Worm (Caenorhabditis elegans): Measurements from ENCODE around the gene gap-1.

gap-1 gene

DNA sequence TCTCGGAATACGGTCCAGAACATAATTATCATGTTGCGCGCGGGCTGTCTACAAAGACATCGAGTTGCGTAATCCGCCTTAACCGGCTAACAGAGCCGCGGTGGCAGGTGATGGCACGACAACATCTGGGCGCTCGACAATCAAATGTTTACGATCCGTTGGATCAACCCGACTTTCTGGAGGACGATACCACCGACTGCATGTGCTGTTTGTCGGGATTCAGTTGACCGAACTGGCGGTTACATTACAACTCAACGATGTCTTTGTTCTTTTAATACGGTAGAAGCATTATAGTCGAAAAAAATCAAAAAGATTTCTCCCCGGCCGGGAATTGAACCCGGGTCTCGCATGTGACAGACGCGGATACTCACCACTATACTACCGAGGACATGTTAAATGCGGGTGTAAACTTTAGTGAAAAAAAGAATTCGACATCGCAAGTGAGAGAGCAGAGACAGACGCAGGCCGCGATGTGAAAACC is 34.6 kb downstream of the gap-1 start (continued):
- no peak for TF ChIP-seq nhr-11 (tag; optimal IDR thresholded peaks at IDR 0.05)
- TF ChIP-seq unc-62 (GFP tag; optimal IDR thresholded peaks at IDR 0.05) = no peak
- peak; percentile 61 for TF ChIP-seq lin-13 (GFP tag; optimal IDR thresholded peaks at IDR 0.05)
- TF ChIP-seq nhr-76 (tag; optimal IDR thresholded peaks at IDR 0.05) = no peak
- no peak for TF ChIP-seq lir-3 (tag; optimal IDR thresholded peaks at IDR 0.05; ENCODE audit: poor library complexity)
- no peak for TF ChIP-seq ceh-8 (GFP tag; optimal IDR thresholded peaks at IDR 0.05)
- peak; percentile 54 for TF ChIP-seq fkh-10 (GFP tag; optimal IDR thresholded peaks at IDR 0.05)
- TF ChIP-seq ces-1 (GFP tag; optimal IDR thresholded peaks at IDR 0.05) = no peak
- no peak for TF ChIP-seq efl-3 (GFP tag; optimal IDR thresholded peaks at IDR 0.05)
- TF ChIP-seq zag-1 (tag; optimal IDR thresholded peaks at IDR 0.05) = no peak
- TF ChIP-seq ceh-90 (tag; optimal IDR thresholded peaks at IDR 0.05) = no peak
- TF ChIP-seq mab-9 (GFP tag; IDR thresholded peaks at IDR 0.05) = no peak
- no peak for TF ChIP-seq tlp-1 (tag; optimal IDR thresholded peaks at IDR 0.05)
- TF ChIP-seq nhr-47 (tag; optimal IDR thresholded peaks at IDR 0.05) = peak; percentile 83
- no peak for TF ChIP-seq elt-2 (tag; optimal IDR thresholded peaks at IDR 0.05)
- peak; percentile 71 for TF ChIP-seq lin-14 (GFP tag; optimal IDR thresholded peaks at IDR 0.05)
- peak; percentile 26 to 75 (median 61) for TF ChIP-seq ceh-82 (tag; optimal IDR thresholded peaks at IDR 0.05)
- TF ChIP-seq fos-1 (tag; optimal IDR thresholded peaks at IDR 0.05) = peak; percentile 33
- TF ChIP-seq ztf-4 (tag; optimal IDR thresholded peaks at IDR 0.05) = no peak
- TF ChIP-seq hlh-17 (GFP tag; optimal IDR thresholded peaks at IDR 0.05; ENCODE audit: borderline replicate concordance) = no peak
- no peak for TF ChIP-seq vab-15 (tag; optimal IDR thresholded peaks at IDR 0.05)
- TF ChIP-seq nhr-84 (tag; optimal IDR thresholded peaks at IDR 0.05) = no peak
- no peak for TF ChIP-seq nhr-12 (tag; optimal IDR thresholded peaks at IDR 0.05)
- TF ChIP-seq lsy-2 (tag; optimal IDR thresholded peaks at IDR 0.05) = peak; percentile 58 to 78
- TF ChIP-seq rnt-1 (tag; optimal IDR thresholded peaks at IDR 0.05) = peak; percentile 67
- no peak for TF ChIP-seq alr-1 (tag; optimal IDR thresholded peaks at IDR 0.05; ENCODE audit: borderline replicate concordance)
- TF ChIP-seq grh-1 (GFP tag; IDR thresholded peaks at IDR 0.05) = no peak
- TF ChIP-seq lin-35 (GFP tag; optimal IDR thresholded peaks at IDR 0.05) = peak; percentile 35 to 67
- TF ChIP-seq fkh-4 (tag; optimal IDR thresholded peaks at IDR 0.05; ENCODE audit: borderline replicate concordance) = peak; percentile 7
- TF ChIP-seq aly-2 (tag; optimal IDR thresholded peaks at IDR 0.05) = no peak
- TF ChIP-seq C04F5.9 (tag; optimal IDR thresholded peaks at IDR 0.05) = peak; percentile 24
- peak; percentile 17 for TF ChIP-seq blmp-1 (tag; optimal IDR thresholded peaks at IDR 0.05)
- no peak for TF ChIP-seq hpl-2 (GFP tag; optimal IDR thresholded peaks at IDR 0.05)
- TF ChIP-seq zip-4 (GFP tag; optimal IDR thresholded peaks at IDR 0.05) = peak; percentile 43
- TF ChIP-seq sup-37 (GFP tag; optimal IDR thresholded peaks at IDR 0.05) = peak; percentile 44
- TF ChIP-seq tbx-2 (tag; optimal IDR thresholded peaks at IDR 0.05) = peak; percentile 59
- no peak for TF ChIP-seq aha-1 (tag; optimal IDR thresholded peaks at IDR 0.05)
- TF ChIP-seq ceh-88 (GFP tag; IDR thresholded peaks at IDR 0.05) = peak; percentile 61; the same call in 1 of the 2 replicates
- peak; percentile 69 for TF ChIP-seq fkh-8 (tag; optimal IDR thresholded peaks at IDR 0.05)
- no peak for TF ChIP-seq Y116A8C.19 (tag; optimal IDR thresholded peaks at IDR 0.05; ENCODE audit: borderline replicate concordance)
- TF ChIP-seq skn-1 (tag; optimal IDR thresholded peaks at IDR 0.05) = peak; percentile 79
- TF ChIP-seq nhr-28 (tag; optimal IDR thresholded peaks at IDR 0.05) = no peak
- no peak for TF ChIP-seq hlh-4 (tag; optimal IDR thresholded peaks at IDR 0.05)
- peak; percentile 76 for TF ChIP-seq nhr-90 (tag; optimal IDR thresholded peaks at IDR 0.05; ENCODE audit: poor library complexity)
